Worm (Caenorhabditis elegans) whole organism, early embryonic: ENCODE results near the gene aldo-1.

Experiments
- B0310.2 ChIP-seq: sonication (generic microtip); optimal IDR thresholded peaks from 2 replicates; lab custom pipeline; 2016; ENCODE audit warnings: mild to moderate bottlenecking, missing genetic modification characterization, missing compliant biosample characterization
- F13C5.2 ChIP-seq: sonication (generic microtip); optimal IDR thresholded peaks from 2 replicates; lab custom pipeline; 2017; ENCODE audit warnings: mild to moderate bottlenecking, missing genetic modification characterization, inconsistent platforms, missing compliant biosample characterization
- aly-1 ChIP-seq: sonication (generic microtip); optimal IDR thresholded peaks from 2 replicates; lab custom pipeline; 2016; ENCODE audit warnings: missing genetic modification characterization, missing compliant biosample characterization
- ama-1 ChIP-seq: fragments of 150-350 bp; optimal IDR thresholded peaks from 2 replicates; lab custom pipeline; 2014
- ceh-36 ChIP-seq: sonication (generic microtip); optimal IDR thresholded peaks from 2 replicates; lab custom pipeline; 2016; ENCODE audit warnings: missing genetic modification characterization, inconsistent platforms, missing compliant biosample characterization
- flt-1 ChIP-seq: fragments of 200-800 bp; sonication (Bioruptor generic); IDR thresholded peaks from 2 replicates; pipeline ENCODE4 v1.3.6; 2022; ENCODE audit warnings: missing genetic modification characterization, missing compliant biosample characterization
- hmbx-1 ChIP-seq: sonication (generic microtip); optimal IDR thresholded peaks from 2 replicates; lab custom pipeline; 2016; ENCODE audit warnings: mild to moderate bottlenecking, missing genetic modification characterization, missing compliant biosample characterization
- hmg-4 ChIP-seq: fragments of 200-800 bp; sonication (Bioruptor generic); optimal IDR thresholded peaks from 2 replicates; lab custom pipeline; 2018; ENCODE audit warnings: mild to moderate bottlenecking, missing genetic modification characterization, missing compliant biosample characterization
- hnd-1 ChIP-seq: sonication (generic microtip); optimal IDR thresholded peaks from 2 replicates; lab custom pipeline; 2016; ENCODE audit warnings: missing genetic modification characterization, missing compliant biosample characterization
- scrt-1 ChIP-seq: fragments of 200-800 bp; sonication (Bioruptor generic); IDR thresholded peaks from 2 replicates; pipeline ENCODE4 v1.3.6; 2022; ENCODE audit warnings: missing genetic modification characterization, missing compliant biosample characterization
- sea-1 ChIP-seq: fragments of 200-800 bp; sonication (Bioruptor generic); conservative IDR thresholded peaks from 2 replicates; pipeline ENCODE4 v1.3.6; 2022; ENCODE audit warnings: missing genetic modification characterization, missing compliant biosample characterization
- tbx-11 ChIP-seq: fragments of 200-800 bp; sonication (Bioruptor generic); IDR thresholded peaks from 2 replicates; pipeline ENCODE4 v1.3.6; 2022; ENCODE audit warnings: missing genetic modification characterization, missing compliant biosample characterization
- tbx-37 ChIP-seq: fragments of 200-800 bp; sonication (Bioruptor generic); conservative IDR thresholded peaks from 2 replicates; pipeline ENCODE4 v1.3.6; 2022; ENCODE audit warnings: missing genetic modification reagents, missing genetic modification characterization, missing compliant biosample characterization
- tra-4 ChIP-seq: sonication (generic microtip); optimal IDR thresholded peaks from 2 replicates; lab custom pipeline; 2017; ENCODE audit warnings: missing genetic modification characterization, missing compliant biosample characterization

DNA sequence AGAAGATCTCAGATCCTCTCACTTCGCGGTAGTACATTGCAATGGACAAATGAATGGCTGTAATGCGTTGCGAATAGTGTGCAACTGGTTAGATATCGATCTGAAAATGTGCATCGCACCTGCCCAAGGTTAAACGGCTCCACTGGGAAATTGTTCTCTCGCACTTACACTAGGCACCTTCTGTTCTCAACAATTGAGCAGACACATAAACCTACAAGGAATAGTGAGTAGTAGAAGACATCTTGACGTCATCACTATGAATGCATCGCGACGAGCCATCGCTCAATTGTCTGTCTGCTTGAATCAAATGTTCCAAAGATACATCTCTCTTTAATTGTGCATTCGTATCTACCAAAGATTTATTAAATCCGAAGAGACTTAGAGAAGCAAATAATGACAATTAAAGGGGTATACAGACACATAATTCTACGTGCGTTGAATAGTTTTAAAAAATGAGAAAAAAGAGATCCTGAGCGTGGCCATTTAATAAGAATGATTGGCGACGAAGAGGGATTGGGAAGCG is 1.7 kb downstream of the aldo-1 start, which contains the start of gene T05D4.2:
- TF ChIP-seq F13C5.2 (tag; lab: Kevin White, UChicago) (no peak), ama-1 (lab: Kevin White, UChicago) (no peak), tbx-37 (GFP tag; lab: Robert Waterston, UW) (no peak), sea-1 (GFP tag; lab: Robert Waterston, UW) (no peak), B0310.2 (tag; lab: Kevin White, UChicago) (no peak), hnd-1 (tag; lab: Kevin White, UChicago) (no peak), tra-4 (tag; lab: Kevin White, UChicago) (no peak), ceh-36 (tag; lab: Kevin White, UChicago) (no peak), hmg-4 (GFP tag; lab: Kevin White, UChicago) (no peak), aly-1 (tag; lab: Kevin White, UChicago) (no peak), flt-1 (GFP tag; lab: Robert Waterston, UW) (no peak), hmbx-1 (no peak), scrt-1 (GFP tag; lab: Robert Waterston, UW) (no peak), tbx-11 (GFP tag; lab: Robert Waterston, UW) (no peak)
